Worm (Caenorhabditis elegans) whole organism, L2 larva: ENCODE measurements around the gene C34C12.1.

Experiments used
- F13H6.1 ChIP-seq: sonication (generic microtip); optimal IDR thresholded peaks from 2 replicates; lab custom pipeline; 2016; ENCODE audit warnings: missing genetic modification characterization, missing compliant biosample characterization
- aly-2 ChIP-seq: fragments of 150-350 bp; optimal IDR thresholded peaks from 2 replicates; lab custom pipeline; 2014; ENCODE audit warnings: missing biosample characterization, missing genetic modification characterization
- elt-3 ChIP-seq: sonication (generic microtip); optimal IDR thresholded peaks from 2 replicates; lab custom pipeline; 2017; ENCODE audit warnings: missing biosample characterization, missing genetic modification characterization
- skn-1 ChIP-seq: sonication (generic microtip); optimal IDR thresholded peaks from 2 replicates; lab custom pipeline; 2017; ENCODE audit warnings: missing biosample characterization, missing genetic modification characterization

DNA sequence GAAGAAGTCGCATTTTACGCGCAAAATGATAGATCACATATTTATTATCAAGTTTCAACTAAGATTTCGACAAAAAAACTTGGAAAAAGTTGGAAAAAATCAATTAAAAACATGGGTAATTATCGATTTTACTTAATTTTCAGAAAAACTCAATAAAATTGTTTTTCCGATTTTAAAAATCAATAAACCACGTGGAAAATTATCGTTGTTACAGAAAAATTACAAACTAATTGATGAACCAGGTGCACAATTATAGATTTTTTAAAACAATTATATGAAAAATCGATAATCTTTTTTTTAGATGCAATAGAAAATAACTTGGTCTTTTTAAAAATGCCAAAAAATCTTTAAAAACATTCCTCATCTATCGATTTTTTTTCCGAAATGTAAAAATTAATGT lies 23.5 kb upstream of the C34C12.1 start:
- TF ChIP-seq elt-3 (no peak), F13H6.1 (tag; lab: Kevin White, UChicago) (no peak), aly-2 (tag; lab: Kevin White, UChicago) (no peak), skn-1 (no peak)
